Worm (Caenorhabditis elegans) whole organism, young adult: ENCODE data around the gene F45E10.2.

Experiments used
- F33H1.4 ChIP-seq: fragments of 200-800 bp; sonication (Bioruptor generic); IDR thresholded peaks from 2 replicates; pipeline ENCODE4 v1.3.6; 2022; ENCODE audit warnings: missing genetic modification reagents, missing genetic modification characterization, missing compliant biosample characterization
- K11D2.4 ChIP-seq: fragments of 200-800 bp; sonication (Bioruptor generic); IDR thresholded peaks from 2 replicates; pipeline ENCODE4 v1.3.6; 2022; ENCODE audit warnings: missing genetic modification reagents, missing genetic modification characterization, missing compliant biosample characterization
- dpl-1 ChIP-seq: fragments of 150-350 bp; optimal IDR thresholded peaks from 2 replicates; lab custom pipeline; 2014; ENCODE audit warnings: missing biosample characterization, missing genetic modification reagents, missing genetic modification characterization
- efl-1 ChIP-seq: fragments of 150-350 bp; optimal IDR thresholded peaks from 2 replicates; lab custom pipeline; 2014; ENCODE audit warnings: missing biosample characterization, missing genetic modification reagents, missing genetic modification characterization
- lag-1 ChIP-seq: fragments of 200-800 bp; sonication (Bioruptor generic); IDR thresholded peaks from 2 replicates; pipeline ENCODE4 v1.3.6; 2022; ENCODE audit warnings: missing genetic modification reagents, missing genetic modification characterization, missing compliant biosample characterization
- lin-54 ChIP-seq: fragments of 200-800 bp; sonication (Bioruptor generic); optimal IDR thresholded peaks from 2 replicates; lab custom pipeline; 2018; ENCODE audit warnings: mild to moderate bottlenecking, missing genetic modification characterization, missing compliant biosample characterization
- snpc-4 ChIP-seq, 5 experiments: fragments of 150-350 bp in 1 of 5; sonication (generic microtip) in 4 of 5; optimal IDR thresholded peaks; 2 replicates each; lab custom pipeline; 2014 to 2018; ENCODE audit warnings: missing genetic modification characterization in 5 of 5, missing biosample characterization in 3 of 5, antibody characterized with exemption in 2 of 5, mild to moderate bottlenecking in 2 of 5, missing compliant biosample characterization in 2 of 5, missing genotype in 2 of 5, moderate library complexity in 2 of 5, missing genetic modification reagents in 1 of 5
- unc-62 ChIP-seq: fragments of 150-350 bp; optimal IDR thresholded peaks from 2 replicates; lab custom pipeline; 2014; ENCODE audit warnings: missing biosample characterization, missing genetic modification reagents, missing genetic modification characterization

ce11 chrII:11076550-11076949, 21.4 kb upstream of the F45E10.2 start:
- TF ChIP-seq efl-1 (GFP tag; lab: Kevin White, UChicago) (no peak), F33H1.4 (GFP tag; lab: Robert Waterston, UW) (no peak), dpl-1 (GFP tag; lab: Kevin White, UChicago) (no peak), unc-62 (no peak), lin-54 (GFP tag; lab: Kevin White, UChicago) (no peak), snpc-4 (GFP tag; optimal IDR thresholded peaks at IDR 0.05; lab: Kevin White, UChicago) (no peak), snpc-4 (tag; optimal IDR thresholded peaks at IDR 0.05; lab: Kevin White, UChicago) (no peak), K11D2.4 (GFP tag; lab: Robert Waterston, UW) (no peak), lag-1 (GFP tag; lab: Robert Waterston, UW) (no peak)
